Worm (Caenorhabditis elegans): Measurements from ENCODE around the gene nfx-1.

The nfx-1 gene

DNA sequence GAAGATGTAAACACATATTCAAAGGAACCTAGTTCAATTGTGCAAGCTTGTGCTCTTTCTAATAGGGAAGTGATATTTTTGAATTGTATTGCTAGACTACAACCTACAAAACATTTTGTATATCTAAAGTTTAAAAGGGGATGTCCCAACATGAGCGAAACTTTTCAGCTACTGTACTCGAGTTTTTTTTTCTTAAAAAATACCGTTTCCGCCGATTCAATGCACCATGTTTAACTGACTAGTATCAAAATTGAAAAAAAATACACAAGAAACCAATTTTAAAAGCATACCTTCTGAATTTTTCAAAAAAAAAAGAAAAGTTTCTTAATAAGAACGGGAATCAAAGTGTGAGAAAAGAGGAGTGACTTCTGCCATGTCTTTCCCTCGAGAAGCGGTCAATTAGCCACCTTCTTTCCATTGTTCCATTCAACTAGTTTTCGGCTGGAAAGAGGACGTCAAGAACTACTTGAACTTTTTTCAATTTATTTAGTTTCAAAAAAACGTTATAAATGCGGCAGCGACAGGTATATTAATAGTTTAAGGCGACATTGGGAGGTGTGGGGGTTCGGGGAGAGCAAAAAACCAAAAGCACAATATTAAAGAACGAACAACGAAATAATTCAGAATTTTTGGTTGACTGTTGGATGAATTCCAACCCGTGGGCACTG is 40.3 kb downstream of the nfx-1 start, which contains the start of gene nas-4 (continued):
- no peak for TF ChIP-seq Y95B8A.8 (GFP tag; IDR thresholded peaks at IDR 0.05)
- TF ChIP-seq him-1 (tag; optimal IDR thresholded peaks at IDR 0.05) = peak; percentile 55
- TF ChIP-seq F55B11.4 (tag; optimal IDR thresholded peaks at IDR 0.05; ENCODE audit: borderline replicate concordance, insufficient read depth) = no peak
- no peak; the same call in 1 of the 2 replicates for TF ChIP-seq hmg-1.2 (GFP tag; IDR thresholded peaks at IDR 0.05)
- TF ChIP-seq K11D2.4 (GFP tag; IDR thresholded peaks at IDR 0.05) = no peak; the same call in 1 of the 2 replicates
- TF ChIP-seq Y67H2A.10 (GFP tag; conservative IDR thresholded peaks at IDR 0.05) = no peak
- no peak for TF ChIP-seq efl-1 (GFP tag; optimal IDR thresholded peaks at IDR 0.05)
- TF ChIP-seq ccch-3 (GFP tag; optimal IDR thresholded peaks at IDR 0.05) = no peak
- no peak for TF ChIP-seq lag-1 (GFP tag; IDR thresholded peaks at IDR 0.05)
- no peak for TF ChIP-seq rpc-1 (optimal IDR thresholded peaks at IDR 0.05)
- no peak for TF ChIP-seq rpc-1 (tag; optimal IDR thresholded peaks at IDR 0.05)
- no peak for TF ChIP-seq snpc-4 (GFP tag; optimal IDR thresholded peaks at IDR 0.05)
- no peak for TF ChIP-seq snpc-4 (tag; optimal IDR thresholded peaks at IDR 0.05)
- TF ChIP-seq F22D6.2 (tag; optimal IDR thresholded peaks at IDR 0.05) = no peak
- no peak for TF ChIP-seq ets-4 (GFP tag; optimal IDR thresholded peaks at IDR 0.05)
- no peak for TF ChIP-seq zfh-2 (GFP tag; conservative IDR thresholded peaks at IDR 0.05)
- no peak for TF ChIP-seq nhr-27 (tag; optimal IDR thresholded peaks at IDR 0.05)
- TF ChIP-seq pbrm-1 (GFP tag; IDR thresholded peaks at IDR 0.05) = 0 out of 2 replicates have a peak, but pooled peaks have one; percentile 25
- TF ChIP-seq mel-28 (tag; optimal IDR thresholded peaks at IDR 0.05; ENCODE audit: borderline replicate concordance) = peak; percentile 29
- no peak for TF ChIP-seq chd-7 (tag; optimal IDR thresholded peaks at IDR 0.05)
- peak; percentile 59; the same call in 1 of the 2 replicates for TF ChIP-seq Y53G8AR.9 (GFP tag; conservative IDR thresholded peaks at IDR 0.05)
- TF ChIP-seq gei-17 (GFP tag; optimal IDR thresholded peaks at IDR 0.05) = no peak
- no peak for TF ChIP-seq egl-18 (GFP tag; IDR thresholded peaks at IDR 0.05)
- no peak; the same call in 1 of the 2 replicates for TF ChIP-seq C06A6.2 (GFP tag; conservative IDR thresholded peaks at IDR 0.05)
- TF ChIP-seq madf-3 (GFP tag; IDR thresholded peaks at IDR 0.05) = 0 out of 2 replicates have a peak, but pooled peaks have one; percentile 70
- TF ChIP-seq nfyb-1 (GFP tag; IDR thresholded peaks at IDR 0.05) = peak; percentile 69
- peak; percentile 22 for TF ChIP-seq fkh-3 (tag; optimal IDR thresholded peaks at IDR 0.05)
- no peak for TF ChIP-seq egrh-3 (GFP tag; IDR thresholded peaks at IDR 0.05)
- TF ChIP-seq tlf-1 (GFP tag; optimal IDR thresholded peaks at IDR 0.05) = peak; percentile 24
- TF ChIP-seq mes-4 (tag; optimal IDR thresholded peaks at IDR 0.05) = no peak
- peak; percentile 6 for TF ChIP-seq atf-7 (tag; optimal IDR thresholded peaks at IDR 0.05)
- TF ChIP-seq lin-54 (GFP tag; optimal IDR thresholded peaks at IDR 0.05) = no peak
- TF ChIP-seq attf-6 (GFP tag; IDR thresholded peaks at IDR 0.05) = no peak
- no peak for TF ChIP-seq let-526 (GFP tag; IDR thresholded peaks at IDR 0.05)
- TF ChIP-seq madf-10 (tag; optimal IDR thresholded peaks at IDR 0.05) = no peak
- TF ChIP-seq ZK185.1 (tag; optimal IDR thresholded peaks at IDR 0.05; ENCODE audit: poor library complexity, severe bottlenecking) = no peak
- TF ChIP-seq attf-5 (GFP tag; optimal IDR thresholded peaks at IDR 0.05) = no peak
- 0 out of 2 replicates have a peak, but pooled peaks have one; percentile 38 for TF ChIP-seq cebp-1 (GFP tag; IDR thresholded peaks at IDR 0.05)
- peak; percentile 71 for TF ChIP-seq cebp-1 (tag; optimal IDR thresholded peaks at IDR 0.05)
- TF ChIP-seq madf-6 (GFP tag; IDR thresholded peaks at IDR 0.05) = no peak; the same call in 1 of the 2 replicates
- TF ChIP-seq Y53F4B.3 (GFP tag; IDR thresholded peaks at IDR 0.05) = no peak
- TF ChIP-seq nfya-2 (GFP tag; IDR thresholded peaks at IDR 0.05) = no peak
- TF ChIP-seq F39B2.1 (GFP tag; IDR thresholded peaks at IDR 0.05) = no peak
- no peak for TF ChIP-seq ztf-22 (GFP tag; optimal IDR thresholded peaks at IDR 0.05)
- 0 out of 2 replicates have a peak, but pooled peaks have one; percentile 55 for TF ChIP-seq B0336.3 (GFP tag; IDR thresholded peaks at IDR 0.05)
- TF ChIP-seq F10E7.11 (tag; optimal IDR thresholded peaks at IDR 0.05) = no peak
- no peak for TF ChIP-seq lsy-27 (tag; optimal IDR thresholded peaks at IDR 0.05; ENCODE audit: borderline replicate concordance, insufficient read depth)
- TF ChIP-seq T26A5.8 (tag; optimal IDR thresholded peaks at IDR 0.05) = no peak

Data from whole organism, young adult.